Fruit fly (Drosophila melanogaster) whole organism, prepupa: ENCODE measurements around the gene pip.

Experiments used
- CG31627 ChIP-seq: fragments of 200-800 bp; sonication (Bioruptor generic); optimal IDR thresholded peaks from 3 replicates; lab custom pipeline; 2016; ENCODE audit warnings: missing biosample characterization, missing genetic modification characterization
- CG3919 ChIP-seq: fragments of 200-800 bp; sonication (Bioruptor generic); optimal IDR thresholded peaks from 3 replicates; lab custom pipeline; 2016; ENCODE audit warnings: missing biosample characterization, missing genetic modification characterization
- CG6163 ChIP-seq: fragments of 200-800 bp; sonication (Bioruptor generic); IDR thresholded peaks from 3 replicates; pipeline ENCODE4 v1.3.6; 2022; ENCODE audit warnings: missing biosample characterization, missing genetic modification characterization
- CG6808 ChIP-seq: fragments of 200-800 bp; sonication (Bioruptor generic); optimal IDR thresholded peaks from 3 replicates; lab custom pipeline; 2017; ENCODE audit warnings: missing biosample characterization, missing genetic modification characterization, mild to moderate bottlenecking, moderate library complexity, missing genetic modification reagents
- CG8319 ChIP-seq: fragments of 200-800 bp; sonication (Bioruptor generic); optimal IDR thresholded peaks from 3 replicates; lab custom pipeline; 2016; ENCODE audit warnings: missing biosample characterization, missing genetic modification characterization
- Ets21C ChIP-seq: fragments of 200-800 bp; sonication (Bioruptor generic); optimal IDR thresholded peaks from 3 replicates; lab custom pipeline; 2016; ENCODE audit warnings: missing biosample characterization, missing genetic modification characterization
- Gug ChIP-seq: fragments of 200-800 bp; sonication (Bioruptor generic); IDR thresholded peaks from 2 replicates; pipeline ENCODE4 v1.3.6; 2022; ENCODE audit warnings: missing biosample characterization, missing genetic modification characterization
- Sox102F ChIP-seq: fragments of 200-800 bp; sonication (Bioruptor generic); optimal IDR thresholded peaks from 2 replicates; lab custom pipeline; 2016; ENCODE audit warnings: missing biosample characterization, mild to moderate bottlenecking, missing genetic modification characterization
- Sox14 ChIP-seq: fragments of 200-800 bp; sonication (Bioruptor generic); optimal IDR thresholded peaks from 3 replicates; lab custom pipeline; 2016; ENCODE audit warnings: missing biosample characterization, missing genetic modification characterization
- cyc ChIP-seq: fragments of 200-800 bp; sonication (Bioruptor generic); optimal IDR thresholded peaks from 3 replicates; lab custom pipeline; 2016; ENCODE audit warnings: missing biosample characterization, missing genetic modification characterization
- dsx ChIP-seq: fragments of 200-800 bp; optimal IDR thresholded peaks from 3 replicates; lab custom pipeline; 2019; ENCODE audit warnings: missing biosample characterization, mild to moderate bottlenecking, missing genetic modification characterization, moderate library complexity; ENCODE audit not compliant: poor library complexity, severe bottlenecking
- fkh ChIP-seq: fragments of 200-800 bp; sonication (Bioruptor generic); optimal IDR thresholded peaks from 3 replicates; lab custom pipeline; 2017; ENCODE audit warnings: missing biosample characterization, mild to moderate bottlenecking, missing genetic modification characterization, moderate library complexity
- lz ChIP-seq: fragments of 200-800 bp; sonication (Bioruptor generic); optimal IDR thresholded peaks from 3 replicates; lab custom pipeline; 2016; ENCODE audit warnings: missing biosample characterization, missing genetic modification characterization
- salr ChIP-seq, 2 experiments: fragments of 200-800 bp; sonication (Bioruptor generic); optimal IDR thresholded peaks; 3 replicates each; lab custom pipeline; 2016 to 2018; ENCODE audit warnings: missing biosample characterization in 2 of 2, missing genetic modification characterization in 2 of 2, mild to moderate bottlenecking in 1 of 2

DNA sequence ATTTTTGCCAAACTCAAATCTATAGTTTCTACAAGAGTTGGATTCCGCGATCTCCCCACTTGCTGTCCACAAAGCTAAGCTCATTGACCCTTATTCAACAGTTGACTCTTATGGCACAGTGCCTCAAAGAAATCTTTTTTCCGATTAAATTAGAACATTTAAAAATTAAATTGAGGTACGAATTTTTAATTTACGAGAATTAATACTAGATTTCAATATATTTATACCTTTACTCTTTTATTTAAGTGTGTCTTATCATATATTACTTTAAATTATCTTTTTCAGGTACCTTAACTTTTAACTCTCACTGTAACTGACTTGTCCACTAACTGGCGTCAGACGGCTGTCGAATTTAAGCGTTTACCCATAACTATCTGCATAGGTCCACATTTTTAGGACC, 825 bp upstream of the pip start:
- no peak for TF ChIP-seq CG8319 (GFP tag; lab: Kevin White, UChicago)
- TF ChIP-seq Gug, result no peak
- no peak for TF ChIP-seq salr (GFP tag; optimal IDR thresholded peaks at IDR 0.05; lab: Kevin White, UChicago)
- no peak for TF ChIP-seq CG31627 (GFP tag; lab: Kevin White, UChicago)
- no peak for TF ChIP-seq Ets21C (GFP tag; lab: Kevin White, UChicago)
- TF ChIP-seq cyc (GFP tag; lab: Kevin White, UChicago), result no peak
- no peak for TF ChIP-seq CG3919
- TF ChIP-seq CG6163, result no peak
- TF ChIP-seq Sox102F, result no peak
- TF ChIP-seq Sox14 (GFP tag; lab: Kevin White, UChicago), result no peak
- TF ChIP-seq fkh, result no peak
- TF ChIP-seq lz (GFP tag; lab: Kevin White, UChicago), result no peak
- TF ChIP-seq CG6808 (GFP tag; lab: Kevin White, UChicago), result no peak
- TF ChIP-seq dsx (GFP tag; lab: Kevin White, UChicago), result no peak
